Worm (Caenorhabditis elegans): ENCODE data around the gene ift-43.

ce11 chrII:5646942-5647341 lies 13.6 kb downstream of the ift-43 start, which contains the start of gene F59E12.9:
- TF ChIP-seq mep-1 (tag; optimal IDR thresholded peaks at IDR 0.05): no peak
- TF ChIP-seq elt-1 (tag; optimal IDR thresholded peaks at IDR 0.05; ENCODE audit: borderline replicate concordance, insufficient read depth): no peak

Measured in whole organism, mixed stage, embryonic.